Worm (Caenorhabditis elegans): Measurements from ENCODE around the gene C47E12.13.

DNA sequence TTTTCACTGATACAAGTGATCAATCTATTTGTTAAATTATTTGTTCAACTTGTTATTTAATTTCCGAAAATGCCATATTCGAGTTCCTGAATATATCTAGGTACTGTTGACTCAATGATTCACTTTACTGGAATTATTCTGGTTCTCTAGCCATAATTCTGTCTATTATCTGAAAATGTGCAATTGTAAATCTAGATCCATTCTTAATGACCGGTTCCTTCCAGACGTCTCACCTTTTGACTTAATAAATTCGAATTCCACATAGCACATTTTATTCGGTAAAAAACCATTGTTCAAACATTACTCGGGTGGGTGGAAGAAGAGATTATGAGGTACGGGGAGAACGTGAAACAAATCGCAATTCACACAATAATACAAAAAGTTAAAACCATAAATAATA is 17.3 kb downstream of the C47E12.13 start:
- TF ChIP-seq nhr-11 (tag; optimal IDR thresholded peaks at IDR 0.05) (no peak), sma-9 (GFP tag; optimal IDR thresholded peaks at IDR 0.05) (no peak), sma-9 (tag; optimal IDR thresholded peaks at IDR 0.05) (no peak), nhr-12 (tag; optimal IDR thresholded peaks at IDR 0.05) (no peak), mdl-1 (tag; optimal IDR thresholded peaks at IDR 0.05) (no peak), egl-27 (tag; optimal IDR thresholded peaks at IDR 0.05) (no peak), lin-39 (tag; optimal IDR thresholded peaks at IDR 0.05) (no peak), nhr-25 (tag; optimal IDR thresholded peaks at IDR 0.05) (no peak), F13H6.1 (tag; optimal IDR thresholded peaks at IDR 0.05) (no peak), skn-1 (tag; optimal IDR thresholded peaks at IDR 0.05) (no peak), mab-5 (tag; optimal IDR thresholded peaks at IDR 0.05) (no peak), ztf-11 (tag; optimal IDR thresholded peaks at IDR 0.05) (no peak), R02D3.7 (tag; optimal IDR thresholded peaks at IDR 0.05) (no peak), nhr-237 (tag; optimal IDR thresholded peaks at IDR 0.05) (no peak), ZK546.5 (tag; optimal IDR thresholded peaks at IDR 0.05) (no peak)

Measured in whole organism, L2 larva.